Fruit fly (Drosophila melanogaster): Measurements from ENCODE around the gene CG15387.

The CG15387 gene

dm6 chr2L:2190684-2191083, 35.4 kb downstream of the CG15387 start:
- TF ChIP-seq Mnt (GFP tag; optimal IDR thresholded peaks at IDR 0.05) (no peak), Clk (GFP tag; optimal IDR thresholded peaks at IDR 0.05) (no peak), CG5204 (GFP tag; optimal IDR thresholded peaks at IDR 0.05) (no peak), CG1620 (GFP tag; optimal IDR thresholded peaks at IDR 0.05) (no peak), CG14711 (tag; optimal IDR thresholded peaks at IDR 0.05) (no peak), cnc (optimal IDR thresholded peaks at IDR 0.05) (no peak), kay (GFP tag; ENCODE audit: borderline replicate concordance) (no peak), bab1 (GFP tag; optimal IDR thresholded peaks at IDR 0.05) (no peak), CG11617 (GFP tag; optimal IDR thresholded peaks at IDR 0.05) (no peak), Crg-1 (GFP tag; optimal IDR thresholded peaks at IDR 0.05) (no peak), CG7101 (tag; optimal IDR thresholded peaks at IDR 0.05) (no peak), toe (GFP tag; optimal IDR thresholded peaks at IDR 0.05) (no peak), ovo (GFP tag; optimal IDR thresholded peaks at IDR 0.05) (no peak), Hr96 (GFP tag; optimal IDR thresholded peaks at IDR 0.05) (no peak)

dm6 chr2L:2189100-2189499, 37.0 kb downstream of the CG15387 start:
- TF ChIP-seq CG33017 (tag; optimal IDR thresholded peaks at IDR 0.05) (no peak), cnc (optimal IDR thresholded peaks at IDR 0.05) (no peak), Clk (GFP tag; optimal IDR thresholded peaks at IDR 0.05) (no peak), CG7101 (tag; optimal IDR thresholded peaks at IDR 0.05) (no peak), CG12768 (GFP tag; optimal IDR thresholded peaks at IDR 0.05) (no peak), kay (GFP tag; ENCODE audit: borderline replicate concordance) (no peak), cic (GFP tag; optimal IDR thresholded peaks at IDR 0.05) (no peak), CG7045 (GFP tag; optimal IDR thresholded peaks at IDR 0.05) (no peak)

dm6 chr2L:2187411-2187810, 38.7 kb downstream of the CG15387 start:
- TF ChIP-seq Mnt (GFP tag; optimal IDR thresholded peaks at IDR 0.05), result no peak
- no peak for TF ChIP-seq tj (GFP tag; optimal IDR thresholded peaks at IDR 0.05)
- TF ChIP-seq CG7101 (tag; optimal IDR thresholded peaks at IDR 0.05), result no peak
- no peak for TF ChIP-seq Clk (GFP tag; optimal IDR thresholded peaks at IDR 0.05)
- TF ChIP-seq CG11617 (GFP tag; optimal IDR thresholded peaks at IDR 0.05), result no peak
- no peak for TF ChIP-seq toe (GFP tag; optimal IDR thresholded peaks at IDR 0.05)
- no peak for TF ChIP-seq ovo (GFP tag; optimal IDR thresholded peaks at IDR 0.05)
- TF ChIP-seq Crg-1 (GFP tag; optimal IDR thresholded peaks at IDR 0.05), result no peak

- TF ChIP-seq CG7101 (tag; optimal IDR thresholded peaks at IDR 0.05), result no peak
Observed at dm6 chr2L:2185373-2185772, 40.7 kb downstream of the CG15387 start.

dm6 chr2L:2184659-2185058, 41.4 kb downstream of the CG15387 start:
- no peak for TF ChIP-seq bab1 (GFP tag; optimal IDR thresholded peaks at IDR 0.05)
- TF ChIP-seq CG33017 (tag; optimal IDR thresholded peaks at IDR 0.05), result no peak
- TF ChIP-seq CG1620 (GFP tag; optimal IDR thresholded peaks at IDR 0.05), result no peak
- no peak for TF ChIP-seq CG7101 (tag; optimal IDR thresholded peaks at IDR 0.05)
- TF ChIP-seq Mnt (GFP tag; optimal IDR thresholded peaks at IDR 0.05), result no peak

dm6 chr2L:2184129-2184528, 42.0 kb downstream of the CG15387 start:
- TF ChIP-seq CG7101 (tag; optimal IDR thresholded peaks at IDR 0.05) (no peak), Clk (GFP tag; optimal IDR thresholded peaks at IDR 0.05) (no peak), CG11617 (GFP tag; optimal IDR thresholded peaks at IDR 0.05) (no peak), Hr96 (GFP tag; optimal IDR thresholded peaks at IDR 0.05) (no peak), CG7045 (GFP tag; optimal IDR thresholded peaks at IDR 0.05) (no peak)

- TF ChIP-seq tj (GFP tag; optimal IDR thresholded peaks at IDR 0.05), result no peak
- no peak for TF ChIP-seq CG11617 (GFP tag; optimal IDR thresholded peaks at IDR 0.05)
- TF ChIP-seq Clk (GFP tag; optimal IDR thresholded peaks at IDR 0.05), result no peak
- TF ChIP-seq CG7045 (GFP tag; optimal IDR thresholded peaks at IDR 0.05), result no peak
- no peak for TF ChIP-seq Crg-1 (GFP tag; optimal IDR thresholded peaks at IDR 0.05)
Observed at dm6 chr2L:2182735-2183340, 43.3 kb downstream of the CG15387 start.

DNA sequence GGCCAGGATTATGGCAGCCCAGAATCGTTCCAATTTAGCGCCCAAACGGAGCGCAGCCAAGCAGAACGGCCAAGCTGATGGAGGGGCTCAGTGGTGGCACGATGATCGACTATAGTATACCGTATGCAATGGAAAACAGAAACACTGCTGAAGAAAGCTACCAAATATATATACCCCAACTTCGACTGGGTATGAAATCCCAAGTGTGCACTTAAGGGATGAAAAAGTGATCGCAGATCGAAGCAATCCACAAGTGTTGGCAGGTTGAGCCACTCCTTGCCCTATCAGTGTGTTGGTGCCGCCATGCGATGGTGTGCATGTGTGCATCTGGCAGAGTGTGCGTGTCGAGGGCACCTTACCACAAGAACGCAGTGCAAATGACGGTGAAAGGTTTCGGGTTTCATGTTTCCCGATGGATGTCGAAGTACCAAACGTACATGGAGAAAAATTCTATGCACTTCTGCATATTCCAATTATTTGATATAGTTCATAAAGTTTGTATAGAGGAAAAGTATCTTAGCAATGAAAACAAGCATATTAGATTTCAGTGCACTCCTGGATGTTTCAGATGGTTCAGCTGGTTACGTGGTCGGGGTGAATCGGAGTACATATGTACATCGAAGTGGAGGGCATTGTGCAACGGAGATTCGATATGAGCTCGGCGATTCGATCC, 44.0 kb downstream of the CG15387 start:
- TF ChIP-seq cnc (optimal IDR thresholded peaks at IDR 0.05), result no peak
- no peak for TF ChIP-seq kay (GFP tag; ENCODE audit: borderline replicate concordance)
- no peak for TF ChIP-seq CG33017 (tag; optimal IDR thresholded peaks at IDR 0.05)
- TF ChIP-seq CG1620 (GFP tag; optimal IDR thresholded peaks at IDR 0.05), result no peak
- no peak for TF ChIP-seq CG12768 (GFP tag; optimal IDR thresholded peaks at IDR 0.05)
- no peak for TF ChIP-seq bab1 (GFP tag; optimal IDR thresholded peaks at IDR 0.05)
- no peak for TF ChIP-seq CG7101 (tag; optimal IDR thresholded peaks at IDR 0.05)
- no peak for TF ChIP-seq ovo (GFP tag; optimal IDR thresholded peaks at IDR 0.05)
- TF ChIP-seq Clk (GFP tag; optimal IDR thresholded peaks at IDR 0.05), result no peak
- TF ChIP-seq Mnt (GFP tag; optimal IDR thresholded peaks at IDR 0.05), result no peak
- no peak for TF ChIP-seq CG7045 (GFP tag; optimal IDR thresholded peaks at IDR 0.05)

All from whole organism, adult.